Worm (Caenorhabditis elegans) whole organism, L2 larva: ENCODE measurements around the gene crn-3.

ENCODE experiments used
- C34F6.9 ChIP-seq: fragments of 150-350 bp; optimal IDR thresholded peaks from 2 replicates; lab custom pipeline; 2014; ENCODE audit warnings: missing biosample characterization, missing genetic modification characterization
- F13H6.1 ChIP-seq: sonication (generic microtip); optimal IDR thresholded peaks from 2 replicates; lab custom pipeline; 2016; ENCODE audit warnings: missing genetic modification characterization, missing compliant biosample characterization
- R02D3.7 ChIP-seq: fragments of 150-350 bp; optimal IDR thresholded peaks from 2 replicates; lab custom pipeline; 2014; ENCODE audit warnings: missing biosample characterization, missing genetic modification characterization
- Y55F3AM.14 ChIP-seq: fragments of 200-800 bp; sonication (Bioruptor generic); optimal IDR thresholded peaks from 2 replicates; lab custom pipeline; 2018; ENCODE audit warnings: mild to moderate bottlenecking, missing genetic modification characterization, missing compliant biosample characterization
- ZK546.5 ChIP-seq: sonication (generic microtip); optimal IDR thresholded peaks from 2 replicates; lab custom pipeline; 2017; ENCODE audit warnings: missing biosample characterization, missing genetic modification characterization
- alr-1 ChIP-seq: fragments of 150-350 bp; optimal IDR thresholded peaks from 2 replicates; lab custom pipeline; 2014; ENCODE audit warnings: missing biosample characterization, missing genetic modification characterization
- aly-2 ChIP-seq: fragments of 150-350 bp; optimal IDR thresholded peaks from 2 replicates; lab custom pipeline; 2014; ENCODE audit warnings: missing biosample characterization, missing genetic modification characterization
- ama-1 ChIP-seq: fragments of 150-350 bp; optimal IDR thresholded peaks from 2 replicates; lab custom pipeline; 2018; ENCODE audit warnings: inconsistent platforms
- blmp-1 ChIP-seq: sonication (generic microtip); optimal IDR thresholded peaks from 2 replicates; lab custom pipeline; 2017; ENCODE audit warnings: missing genetic modification characterization, mild to moderate bottlenecking, missing compliant biosample characterization, antibody characterized with exemption, moderate library complexity; ENCODE audit not compliant: insufficient read depth
- ceh-16 ChIP-seq: fragments of 150-350 bp; optimal IDR thresholded peaks from 2 replicates; lab custom pipeline; 2014; ENCODE audit warnings: missing biosample characterization, missing genetic modification characterization
- ceh-82 ChIP-seq: fragments of 150-350 bp; optimal IDR thresholded peaks from 2 replicates; lab custom pipeline; 2014; ENCODE audit warnings: missing biosample characterization, missing genetic modification characterization
- crh-2 ChIP-seq: sonication (generic microtip); optimal IDR thresholded peaks from 2 replicates; lab custom pipeline; 2017; ENCODE audit warnings: missing biosample characterization, missing genetic modification characterization
- dmd-4 ChIP-seq: sonication (generic microtip); optimal IDR thresholded peaks from 2 replicates; lab custom pipeline; 2017; ENCODE audit warnings: missing biosample characterization, missing genetic modification characterization
- egl-27 ChIP-seq: sonication (generic microtip); optimal IDR thresholded peaks from 3 replicates; lab custom pipeline; 2017; ENCODE audit warnings: missing biosample characterization, missing genetic modification reagents, missing genetic modification characterization
- elt-1 ChIP-seq: fragments of 150-350 bp; optimal IDR thresholded peaks from 2 replicates; lab custom pipeline; 2014; ENCODE audit warnings: missing biosample characterization, missing genetic modification characterization
- elt-3 ChIP-seq: sonication (generic microtip); optimal IDR thresholded peaks from 2 replicates; lab custom pipeline; 2017; ENCODE audit warnings: missing biosample characterization, missing genetic modification characterization
- fos-1 ChIP-seq: fragments of 150-350 bp; optimal IDR thresholded peaks from 2 replicates; lab custom pipeline; 2014; ENCODE audit warnings: missing biosample characterization, missing genetic modification characterization
- gmeb-1 ChIP-seq: fragments of 150-350 bp; optimal IDR thresholded peaks from 2 replicates; lab custom pipeline; 2014; ENCODE audit warnings: missing biosample characterization, missing genetic modification characterization
- lin-11 ChIP-seq: fragments of 150-350 bp; sonication (generic microtip); optimal IDR thresholded peaks from 2 replicates; lab custom pipeline; 2014; ENCODE audit warnings: missing biosample characterization, missing genetic modification characterization, inconsistent platforms, mixed read lengths
- lin-13 ChIP-seq: fragments of 150-350 bp; optimal IDR thresholded peaks from 2 replicates; lab custom pipeline; 2014; ENCODE audit warnings: missing biosample characterization, missing genetic modification reagents, missing genetic modification characterization
- lsy-2 ChIP-seq, 2 experiments: fragments of 150-350 bp in 1 of 2; sonication (generic microtip) in 1 of 2; optimal IDR thresholded peaks; 2 replicates each; lab custom pipeline; 2014 to 2017; ENCODE audit warnings: missing biosample characterization in 2 of 2, missing genetic modification characterization in 2 of 2
- mab-5 ChIP-seq: fragments of 150-350 bp; optimal IDR thresholded peaks from 2 replicates; lab custom pipeline; 2014; ENCODE audit warnings: missing biosample characterization, missing genetic modification characterization
- mbf-1 ChIP-seq: sonication (generic microtip); optimal IDR thresholded peaks from 2 replicates; lab custom pipeline; 2017; ENCODE audit warnings: missing biosample characterization, missing genetic modification characterization
- mdl-1 ChIP-seq, 2 experiments: fragments of 150-350 bp in 1 of 2; sonication (generic microtip) in 1 of 2; optimal IDR thresholded peaks; 2 replicates each; lab custom pipeline; 2017; ENCODE audit warnings: missing biosample characterization in 2 of 2, missing genetic modification characterization in 2 of 2
- nhr-10 ChIP-seq: sonication (generic microtip); optimal IDR thresholded peaks from 2 replicates; lab custom pipeline; 2017; ENCODE audit warnings: missing biosample characterization, missing genetic modification characterization
- nhr-11 ChIP-seq: fragments of 150-350 bp; optimal IDR thresholded peaks from 2 replicates; lab custom pipeline; 2014; ENCODE audit warnings: missing biosample characterization, missing genetic modification characterization
- nhr-12 ChIP-seq: fragments of 150-350 bp; optimal IDR thresholded peaks from 2 replicates; lab custom pipeline; 2014; ENCODE audit warnings: missing biosample characterization, missing genetic modification characterization
- nhr-129 ChIP-seq: fragments of 150-350 bp; optimal IDR thresholded peaks from 2 replicates; lab custom pipeline; 2014; ENCODE audit warnings: missing biosample characterization, missing genetic modification characterization
- nhr-21 ChIP-seq: fragments of 150-350 bp; optimal IDR thresholded peaks from 2 replicates; lab custom pipeline; 2014; ENCODE audit warnings: missing biosample characterization, missing genetic modification characterization
- nhr-23 ChIP-seq: fragments of 150-350 bp; optimal IDR thresholded peaks from 2 replicates; lab custom pipeline; 2014; ENCODE audit warnings: missing biosample characterization, missing genetic modification reagents, missing genetic modification characterization
- nhr-237 ChIP-seq: fragments of 150-350 bp; optimal IDR thresholded peaks from 2 replicates; lab custom pipeline; 2014; ENCODE audit warnings: missing biosample characterization, missing genetic modification characterization
- nhr-25 ChIP-seq: fragments of 150-350 bp; sonication (generic microtip); optimal IDR thresholded peaks from 3 replicates; lab custom pipeline; 2014; ENCODE audit warnings: missing biosample characterization, missing genetic modification characterization
- nhr-6 ChIP-seq: fragments of 150-350 bp; optimal IDR thresholded peaks from 2 replicates; lab custom pipeline; 2014; ENCODE audit warnings: missing biosample characterization, missing genetic modification characterization
- nhr-77 ChIP-seq: fragments of 150-350 bp; optimal IDR thresholded peaks from 2 replicates; lab custom pipeline; 2014; ENCODE audit warnings: missing biosample characterization, missing genetic modification characterization
- peb-1 ChIP-seq: fragments of 150-350 bp; optimal IDR thresholded peaks from 2 replicates; lab custom pipeline; 2014; ENCODE audit warnings: missing biosample characterization, missing genetic modification characterization
- sem-4 ChIP-seq: fragments of 150-350 bp; optimal IDR thresholded peaks from 2 replicates; lab custom pipeline; 2014; ENCODE audit warnings: missing biosample characterization, missing genetic modification reagents, missing genetic modification characterization
- skn-1 ChIP-seq: sonication (generic microtip); optimal IDR thresholded peaks from 2 replicates; lab custom pipeline; 2017; ENCODE audit warnings: missing biosample characterization, missing genetic modification characterization
- sma-3 ChIP-seq: sonication (generic microtip); optimal IDR thresholded peaks from 2 replicates; lab custom pipeline; 2016; ENCODE audit warnings: missing genetic modification reagents, missing genetic modification characterization, missing compliant biosample characterization
- sma-9 ChIP-seq, 2 experiments: fragments of 150-350 bp in 1 of 2; sonication (generic microtip) in 1 of 2; optimal IDR thresholded peaks; 2 replicates each; lab custom pipeline; 2014 to 2016; ENCODE audit warnings: missing genetic modification characterization in 2 of 2, mild to moderate bottlenecking in 1 of 2, missing biosample characterization in 1 of 2, missing compliant biosample characterization in 1 of 2, missing genetic modification reagents in 1 of 2, moderate library complexity in 1 of 2
- snpc-4 ChIP-seq: fragments of 150-350 bp; optimal IDR thresholded peaks from 2 replicates; lab custom pipeline; 2014; ENCODE audit warnings: missing biosample characterization, missing genetic modification characterization
- unc-39 ChIP-seq: fragments of 150-350 bp; optimal IDR thresholded peaks from 2 replicates; lab custom pipeline; 2014; ENCODE audit warnings: missing biosample characterization, missing genetic modification characterization
- unc-55 ChIP-seq: fragments of 150-350 bp; sonication (generic microtip); optimal IDR thresholded peaks from 3 replicates; lab custom pipeline; 2014; ENCODE audit warnings: missing biosample characterization, missing genetic modification reagents, missing genetic modification characterization
- unc-62 ChIP-seq: fragments of 150-350 bp; optimal IDR thresholded peaks from 2 replicates; lab custom pipeline; 2014; ENCODE audit warnings: missing biosample characterization, missing genetic modification reagents, missing genetic modification characterization
- zag-1 ChIP-seq: fragments of 150-350 bp; optimal IDR thresholded peaks from 2 replicates; lab custom pipeline; 2014; ENCODE audit warnings: missing biosample characterization, missing genetic modification characterization
- ztf-11 ChIP-seq: sonication (generic microtip); optimal IDR thresholded peaks from 2 replicates; lab custom pipeline; 2017; ENCODE audit warnings: missing biosample characterization, missing genetic modification characterization
- ztf-4 ChIP-seq: fragments of 150-350 bp; optimal IDR thresholded peaks from 2 replicates; lab custom pipeline; 2014; ENCODE audit warnings: missing biosample characterization, missing genetic modification characterization

Gene crn-3

DNA sequence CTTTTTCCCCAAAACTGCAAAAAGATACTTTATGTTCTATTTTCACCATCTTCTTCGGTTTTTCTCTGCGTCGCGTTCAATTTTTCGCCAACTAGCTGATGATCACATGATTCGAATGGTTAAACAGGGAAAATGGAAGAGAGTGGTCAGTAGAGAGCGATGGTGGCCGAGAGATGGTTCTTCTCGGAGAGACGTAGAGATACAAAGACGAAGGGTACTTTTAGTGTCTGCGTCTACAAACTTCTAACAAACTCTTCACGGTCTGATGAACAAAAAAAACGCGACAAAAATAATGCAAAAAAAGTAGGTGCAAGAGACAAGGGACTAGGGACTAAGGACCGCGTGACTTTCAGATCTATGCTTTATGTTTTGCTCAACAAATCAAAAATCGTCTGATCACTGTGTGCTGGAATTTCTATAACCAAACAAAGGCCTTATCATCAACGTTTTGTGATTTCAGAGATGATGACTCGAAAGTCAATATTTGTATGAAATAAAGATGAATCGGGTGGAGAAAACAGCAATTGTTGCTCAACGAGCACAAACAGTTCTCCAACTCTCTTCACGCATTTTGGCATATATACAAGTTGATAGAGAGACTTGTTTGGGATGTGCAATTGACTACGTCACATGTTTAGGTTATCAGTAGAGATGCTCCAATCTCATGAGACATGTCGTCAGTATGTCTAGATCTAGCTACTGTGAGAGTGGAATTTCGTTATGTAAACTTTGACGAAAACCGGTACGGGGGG is 35.7 kb upstream of the crn-3 start:
- no peak for TF ChIP-seq nhr-23
- peak; percentile 84 for TF ChIP-seq lin-13 (GFP tag; lab: Kevin White, UChicago)
- peak; percentile 69 for TF ChIP-seq zag-1
- TF ChIP-seq lsy-2 (tag; optimal IDR thresholded peaks at IDR 0.05; lab: Kevin White, UChicago): peak; percentile 75 to 94
- peak; percentile 78 for TF ChIP-seq Y55F3AM.14
- TF ChIP-seq ztf-11 (tag; lab: Kevin White, UChicago): no peak
- peak; percentile 92 for TF ChIP-seq ama-1 (lab: Kevin White, UChicago)
- peak; percentile 98 for TF ChIP-seq sma-9 (GFP tag; optimal IDR thresholded peaks at IDR 0.05; lab: Kevin White, UChicago)
- TF ChIP-seq sma-9 (tag; optimal IDR thresholded peaks at IDR 0.05; lab: Kevin White, UChicago): no peak
- peak; percentile 84 to 92 for TF ChIP-seq mdl-1 (tag; optimal IDR thresholded peaks at IDR 0.05; lab: Kevin White, UChicago)
- TF ChIP-seq crh-2: peak; percentile 98
- TF ChIP-seq snpc-4: peak; percentile 61
- TF ChIP-seq mab-5 (tag; lab: Kevin White, UChicago): peak; percentile 70
- TF ChIP-seq unc-39 (tag; lab: Kevin White, UChicago): no peak
- TF ChIP-seq peb-1 (tag; lab: Kevin White, UChicago): no peak
- peak; percentile 87 for TF ChIP-seq gmeb-1 (tag; lab: Kevin White, UChicago)
- peak; percentile 95 for TF ChIP-seq F13H6.1 (tag; lab: Kevin White, UChicago)
- peak; percentile 19 for TF ChIP-seq nhr-77 (tag; lab: Kevin White, UChicago)
- TF ChIP-seq alr-1 (tag; lab: Kevin White, UChicago): no peak
- TF ChIP-seq nhr-237: no peak
- peak; percentile 88 for TF ChIP-seq fos-1 (tag; lab: Kevin White, UChicago)
- peak; percentile 97 for TF ChIP-seq nhr-129 (tag; lab: Kevin White, UChicago)
- TF ChIP-seq C34F6.9 (tag; lab: Kevin White, UChicago): peak; percentile 98
- peak; percentile 96 for TF ChIP-seq sem-4
- TF ChIP-seq nhr-10 (tag; lab: Kevin White, UChicago): peak; percentile 10
- no peak for TF ChIP-seq ZK546.5 (tag; lab: Kevin White, UChicago)
- TF ChIP-seq egl-27 (tag; lab: Kevin White, UChicago): peak; percentile 88
- peak; percentile 93 for TF ChIP-seq unc-55 (GFP tag; lab: Kevin White, UChicago)
- TF ChIP-seq mbf-1: no peak
- TF ChIP-seq blmp-1 (tag; lab: Kevin White, UChicago): peak; percentile 68
- TF ChIP-seq elt-1 (tag; lab: Kevin White, UChicago): no peak
- no peak for TF ChIP-seq nhr-11 (tag; lab: Kevin White, UChicago)
- peak; percentile 61 for TF ChIP-seq unc-62
- peak; percentile 83 for TF ChIP-seq ceh-16 (tag; lab: Kevin White, UChicago)
- TF ChIP-seq nhr-21 (tag; lab: Kevin White, UChicago): peak; percentile 97
- TF ChIP-seq skn-1 (tag; lab: Kevin White, UChicago): peak; percentile 53
- peak; percentile 97 for TF ChIP-seq sma-3 (GFP tag; lab: Kevin White, UChicago)
- TF ChIP-seq ztf-4 (tag; lab: Kevin White, UChicago): peak; percentile 97
- peak; percentile 1 for TF ChIP-seq ceh-82 (tag; lab: Kevin White, UChicago)
- no peak for TF ChIP-seq elt-3 (tag; lab: Kevin White, UChicago)
- TF ChIP-seq nhr-12: peak; percentile 41
- peak; percentile 98 for TF ChIP-seq nhr-25 (tag; lab: Kevin White, UChicago)
- TF ChIP-seq nhr-6 (tag; lab: Kevin White, UChicago): peak; percentile 96
- no peak for TF ChIP-seq aly-2 (tag; lab: Kevin White, UChicago)
- TF ChIP-seq R02D3.7: no peak
- TF ChIP-seq lin-11 (tag; lab: Kevin White, UChicago): peak; percentile 88
- no peak for TF ChIP-seq dmd-4 (tag; lab: Kevin White, UChicago)
